Worm (Caenorhabditis elegans) whole organism, midembryonic: ENCODE data around the gene Y76A2B.4.

ENCODE experiments used
- ref-1 ChIP-seq: fragments of 200-800 bp; sonication (Bioruptor generic); conservative IDR thresholded peaks from 2 replicates; pipeline ENCODE4 v1.3.6; 2022; ENCODE audit warnings: missing genetic modification reagents, missing genetic modification characterization, missing compliant biosample characterization
- ztf-23 ChIP-seq: fragments of 200-800 bp; sonication (Bioruptor generic); IDR thresholded peaks from 2 replicates; pipeline ENCODE4 v1.3.6; 2022; ENCODE audit warnings: missing genetic modification reagents, missing genetic modification characterization, missing compliant biosample characterization
- ztf-29 ChIP-seq: fragments of 200-800 bp; sonication (Bioruptor generic); IDR thresholded peaks from 2 replicates; pipeline ENCODE4 v1.3.6; 2022; ENCODE audit warnings: missing genetic modification reagents, missing genetic modification characterization, missing compliant biosample characterization

ce11 chrIII:13525118-13525839, 21.3 kb downstream of the Y76A2B.4 start:
- TF ChIP-seq ztf-29 (GFP tag; lab: Robert Waterston, UW) (no peak), ref-1 (GFP tag; lab: Robert Waterston, UW) (no peak), ztf-23 (no peak)
